Fruit fly (Drosophila melanogaster) whole organism, pupa: Measurements from ENCODE around the gene CG6785.

ENCODE experiments used
- CG10348 ChIP-seq: fragments of 200-800 bp; sonication (Bioruptor generic); IDR thresholded peaks from 2 replicates; pipeline ENCODE4 v1.3.6; 2022; ENCODE audit warnings: missing biosample characterization, missing genetic modification characterization
- CG12605 ChIP-seq: fragments of 200-800 bp; sonication (Bioruptor generic); IDR thresholded peaks from 2 replicates; pipeline ENCODE4 v1.3.6; 2022; ENCODE audit warnings: missing biosample characterization, missing genetic modification characterization
- CG13204 ChIP-seq: fragments of 200-800 bp; sonication (Bioruptor generic); optimal IDR thresholded peaks from 2 replicates; lab custom pipeline; 2018; ENCODE audit warnings: missing biosample characterization, mild to moderate bottlenecking, missing genetic modification characterization, moderate library complexity
- CG14655 ChIP-seq: fragments of 200-800 bp; sonication (Bioruptor generic); optimal IDR thresholded peaks from 3 replicates; lab custom pipeline; 2017; ENCODE audit warnings: mild to moderate bottlenecking, missing biosample characterization, missing genetic modification reagents, missing genetic modification characterization
- CG15710 ChIP-seq: fragments of 200-800 bp; sonication (Bioruptor generic); optimal IDR thresholded peaks from 2 replicates; lab custom pipeline; 2018; ENCODE audit warnings: missing biosample characterization, mild to moderate bottlenecking, missing genetic modification characterization, moderate library complexity
- CG17806 ChIP-seq: fragments of 200-800 bp; sonication (Bioruptor generic); optimal IDR thresholded peaks from 2 replicates; lab custom pipeline; 2018; ENCODE audit warnings: missing biosample characterization, mild to moderate bottlenecking, missing genetic modification characterization, moderate library complexity
- CG32121 ChIP-seq: fragments of 200-800 bp; sonication (Bioruptor generic); IDR thresholded peaks from 2 replicates; pipeline ENCODE4 v1.3.6; 2022; ENCODE audit warnings: missing biosample characterization, missing genetic modification characterization
- CG34367 ChIP-seq: fragments of 200-800 bp; sonication (Bioruptor generic); optimal IDR thresholded peaks from 2 replicates; lab custom pipeline; 2018; ENCODE audit warnings: missing biosample characterization, mild to moderate bottlenecking, missing genetic modification characterization
- CG4496 ChIP-seq: fragments of 200-800 bp; sonication (Bioruptor generic); IDR thresholded peaks from 3 replicates; pipeline ENCODE4 v1.3.6; 2022; ENCODE audit warnings: missing biosample characterization, missing genetic modification characterization
- CG8159 ChIP-seq: fragments of 200-800 bp; sonication (Bioruptor generic); optimal IDR thresholded peaks from 3 replicates; lab custom pipeline; 2018; ENCODE audit warnings: missing biosample characterization, mild to moderate bottlenecking, missing genetic modification characterization, moderate library complexity
- CG8301 ChIP-seq: fragments of 200-800 bp; sonication (Bioruptor generic); optimal IDR thresholded peaks from 2 replicates; lab custom pipeline; 2018; ENCODE audit warnings: missing biosample characterization, mild to moderate bottlenecking, missing genetic modification characterization
- CG9948 ChIP-seq: fragments of 200-800 bp; sonication (Bioruptor generic); optimal IDR thresholded peaks from 2 replicates; lab custom pipeline; 2018; ENCODE audit warnings: missing biosample characterization, mild to moderate bottlenecking, missing genetic modification characterization, moderate library complexity
- D1 ChIP-seq: fragments of 200-800 bp; sonication (Bioruptor generic); optimal IDR thresholded peaks from 2 replicates; lab custom pipeline; 2018; ENCODE audit warnings: missing biosample characterization, mild to moderate bottlenecking, missing genetic modification characterization, moderate library complexity
- EcR ChIP-seq: fragments of 200-800 bp; sonication (Bioruptor generic); optimal IDR thresholded peaks from 3 replicates; lab custom pipeline; 2019; ENCODE audit warnings: missing biosample characterization, missing genetic modification characterization, mild to moderate bottlenecking, moderate library complexity, missing genetic modification reagents
- Ets98B ChIP-seq: fragments of 200-800 bp; sonication (Bioruptor generic); IDR thresholded peaks from 2 replicates; pipeline ENCODE4 v1.3.6; 2022; ENCODE audit warnings: missing biosample characterization, missing genetic modification characterization
- Pif1A ChIP-seq: fragments of 200-800 bp; sonication (Bioruptor generic); optimal IDR thresholded peaks from 3 replicates; lab custom pipeline; 2016; ENCODE audit warnings: missing biosample characterization, missing genetic modification characterization
- Pif1B ChIP-seq: fragments of 200-800 bp; sonication (Bioruptor generic); optimal IDR thresholded peaks from 3 replicates; lab custom pipeline; 2016; ENCODE audit warnings: missing biosample characterization, missing genetic modification characterization
- Snoo ChIP-seq: fragments of 200-800 bp; sonication (Bioruptor generic); optimal IDR thresholded peaks from 3 replicates; lab custom pipeline; 2017; ENCODE audit warnings: missing biosample characterization, mild to moderate bottlenecking, missing genetic modification characterization, inconsistent platforms
- fd96Ca ChIP-seq: fragments of 200-800 bp; sonication (Bioruptor generic); IDR thresholded peaks from 3 replicates; pipeline ENCODE4 v1.3.6; 2022; ENCODE audit warnings: missing biosample characterization, missing genetic modification characterization
- gl ChIP-seq: fragments of 200-800 bp; sonication (Bioruptor generic); optimal IDR thresholded peaks from 2 replicates; lab custom pipeline; 2018; ENCODE audit warnings: missing biosample characterization, mild to moderate bottlenecking, missing genetic modification characterization
- rn ChIP-seq: fragments of 200-800 bp; sonication (Bioruptor generic); IDR thresholded peaks from 2 replicates; pipeline ENCODE4 v1.3.6; 2022; ENCODE audit warnings: missing biosample characterization, missing genetic modification characterization

Gene CG6785

dm6 chr2L:12045578-12045940, 559 bp upstream of the CG6785 start:
- TF ChIP-seq CG8301 (tag; lab: Kevin White, UChicago) = no peak
- no peak for TF ChIP-seq CG4496 (GFP tag; lab: Robert Waterston, UW)
- TF ChIP-seq CG13204 (GFP tag; lab: Kevin White, UChicago) = no peak
- no peak for TF ChIP-seq Ets98B (GFP tag; lab: Robert Waterston, UW)
- no peak for TF ChIP-seq Snoo (tag; lab: Kevin White, UChicago)
- TF ChIP-seq CG17806 (tag; lab: Kevin White, UChicago) = no peak
- no peak for TF ChIP-seq fd96Ca (GFP tag; lab: Robert Waterston, UW)
- TF ChIP-seq D1 = no peak
- no peak for TF ChIP-seq CG15710 (tag; lab: Kevin White, UChicago)
- TF ChIP-seq CG10348 (GFP tag; lab: Robert Waterston, UW) = no peak
- TF ChIP-seq CG14655 (GFP tag; lab: Kevin White, UChicago) = no peak
- no peak for TF ChIP-seq CG8159
- TF ChIP-seq CG9948 = no peak
- no peak for TF ChIP-seq rn
- TF ChIP-seq EcR = no peak
- TF ChIP-seq Pif1B (GFP tag; lab: Kevin White, UChicago) = no peak
- no peak for TF ChIP-seq CG12605 (GFP tag; lab: Robert Waterston, UW)
- no peak for TF ChIP-seq gl

- TF ChIP-seq CG32121 (GFP tag; lab: Robert Waterston, UW) = no peak
- TF ChIP-seq Pif1A (GFP tag; lab: Kevin White, UChicago) = no peak
- no peak for TF ChIP-seq CG17806 (tag; lab: Kevin White, UChicago)
- no peak for TF ChIP-seq EcR
- TF ChIP-seq rn = no peak
- TF ChIP-seq Pif1B (GFP tag; lab: Kevin White, UChicago) = no peak
- no peak for TF ChIP-seq CG34367 (tag; lab: Kevin White, UChicago)
Measured at dm6 chr2L:12040510-12040909, 4.5 kb downstream of the CG6785 start, which contains the start of gene CG6766. TSS of gene CG6766 (minus strand) at chr2L:12040689.

- no peak for TF ChIP-seq CG8159
- TF ChIP-seq Snoo (tag; lab: Kevin White, UChicago) = no peak
- no peak for TF ChIP-seq Pif1A (GFP tag; lab: Kevin White, UChicago)
- no peak for TF ChIP-seq CG9948
- TF ChIP-seq EcR = no peak
- TF ChIP-seq CG34367 (tag; lab: Kevin White, UChicago) = no peak
- TF ChIP-seq CG15710 (tag; lab: Kevin White, UChicago) = no peak
- no peak for TF ChIP-seq rn
- TF ChIP-seq CG12605 (GFP tag; lab: Robert Waterston, UW) = no peak
- TF ChIP-seq Pif1B (GFP tag; lab: Kevin White, UChicago) = no peak
- no peak for TF ChIP-seq fd96Ca (GFP tag; lab: Robert Waterston, UW)
- no peak for TF ChIP-seq CG32121 (GFP tag; lab: Robert Waterston, UW)
- TF ChIP-seq CG8301 (tag; lab: Kevin White, UChicago) = no peak
- no peak for TF ChIP-seq CG4496 (GFP tag; lab: Robert Waterston, UW)
- no peak for TF ChIP-seq gl
- no peak for TF ChIP-seq D1
- TF ChIP-seq CG13204 (GFP tag; lab: Kevin White, UChicago) = no peak
- no peak for TF ChIP-seq CG14655 (GFP tag; lab: Kevin White, UChicago)
- no peak for TF ChIP-seq CG10348 (GFP tag; lab: Robert Waterston, UW)
- TF ChIP-seq, all 21 proteins: peak for 0
Measured at dm6 chr2L:12038177-12038581, 6.8 kb downstream of the CG6785 start, which contains the start of gene Tom70. TSS of gene Tom70 (minus strand) at chr2L:12038511.

dm6 chr2L:12033890-12034289, 11.1 kb downstream of the CG6785 start, which contains the start of gene CG18788:
TSS of gene CG18788 (plus strand) at chr2L:12034190.
- no peak for TF ChIP-seq D1
- TF ChIP-seq CG10348 (GFP tag; lab: Robert Waterston, UW) = no peak
- TF ChIP-seq CG13204 (GFP tag; lab: Kevin White, UChicago) = no peak
- no peak for TF ChIP-seq gl
- no peak for TF ChIP-seq CG9948
- no peak for TF ChIP-seq Pif1A (GFP tag; lab: Kevin White, UChicago)
- no peak for TF ChIP-seq fd96Ca (GFP tag; lab: Robert Waterston, UW)
- no peak for TF ChIP-seq CG8301 (tag; lab: Kevin White, UChicago)
- no peak for TF ChIP-seq EcR
- TF ChIP-seq CG12605 (GFP tag; lab: Robert Waterston, UW) = no peak

- TF ChIP-seq CG14655 (GFP tag; lab: Kevin White, UChicago) (no peak), Pif1B (GFP tag; lab: Kevin White, UChicago) (no peak), CG32121 (GFP tag; lab: Robert Waterston, UW) (no peak), Ets98B (GFP tag; lab: Robert Waterston, UW) (no peak), fd96Ca (GFP tag; lab: Robert Waterston, UW) (no peak), CG8159 (no peak), CG15710 (tag; lab: Kevin White, UChicago) (no peak), Pif1A (GFP tag; lab: Kevin White, UChicago) (no peak), gl (no peak), CG13204 (GFP tag; lab: Kevin White, UChicago) (no peak), CG4496 (GFP tag; lab: Robert Waterston, UW) (no peak), CG12605 (GFP tag; lab: Robert Waterston, UW) (no peak)
Measured at dm6 chr2L:12030552-12031131, 14.4 kb downstream of the CG6785 start.

dm6 chr2L:12029594-12030197, 15.3 kb downstream of the CG6785 start:
- no peak for TF ChIP-seq rn
- no peak for TF ChIP-seq CG12605 (GFP tag; lab: Robert Waterston, UW)
- TF ChIP-seq, all 21 proteins: peak for 0
